Fruit fly (Drosophila melanogaster): Measurements from ENCODE around the gene CG6763.

CG6763 gene

DNA sequence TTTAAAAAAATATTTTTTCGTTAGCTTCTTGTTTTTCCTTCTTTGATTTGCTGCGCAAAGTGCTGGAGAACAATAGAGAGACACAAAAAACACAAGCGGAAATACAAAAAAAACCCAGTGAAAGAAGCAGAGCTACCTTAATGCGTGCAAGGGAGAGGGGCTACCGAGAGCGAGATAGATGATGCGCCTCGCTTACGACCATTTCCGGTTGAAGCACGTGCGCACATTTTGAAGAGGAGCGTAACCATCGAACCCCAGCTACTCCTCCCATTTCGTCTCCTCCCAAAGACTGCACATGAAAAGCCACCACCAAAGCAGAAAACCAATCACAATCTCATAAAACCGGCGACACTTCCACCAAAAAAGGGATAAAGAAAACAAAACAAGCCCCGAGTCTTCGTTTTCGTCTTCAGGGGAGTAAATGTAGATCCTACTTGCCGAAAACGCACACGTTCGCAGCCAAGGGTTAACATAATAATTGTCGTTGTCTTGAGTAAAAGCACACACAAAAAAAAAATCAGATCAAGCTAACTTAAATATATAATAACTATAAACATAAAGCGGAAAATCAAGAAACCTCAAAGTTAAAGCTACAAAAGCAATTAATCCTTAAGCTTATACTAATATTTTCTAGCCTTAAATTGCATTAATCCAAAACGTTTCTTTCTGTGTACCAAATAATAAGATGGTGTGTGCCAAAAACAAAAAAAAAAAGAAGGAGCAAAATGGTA lies 13.5 kb downstream of the CG6763 start (continued):
- TF ChIP-seq toy (GFP tag; IDR thresholded peaks at IDR 0.05) (no peak), Antp (GFP tag; optimal IDR thresholded peaks at IDR 0.05) (no peak), hbn (GFP tag; IDR thresholded peaks at IDR 0.05; ENCODE audit: partially characterized antibody) (no peak), CG11695 (GFP tag; IDR thresholded peaks at IDR 0.05) (0 out of 3 replicates have a peak, but pooled peaks have one; percentile 11), Fer2 (tag; optimal IDR thresholded peaks at IDR 0.05) (no peak), CG8388 (GFP tag; optimal IDR thresholded peaks at IDR 0.05) (peak; percentile 27), Sox100B (GFP tag; optimal IDR thresholded peaks at IDR 0.05) (no peak), CG2889 (GFP tag; IDR thresholded peaks at IDR 0.05) (no peak), CG4328 (GFP tag; optimal IDR thresholded peaks at IDR 0.05) (no peak), CG8089 (GFP tag; optimal IDR thresholded peaks at IDR 0.05) (no peak), bowl (GFP tag; IDR thresholded peaks at IDR 0.05) (no peak), ap (GFP tag; IDR thresholded peaks at IDR 0.05) (no peak), zf30C (GFP tag; optimal IDR thresholded peaks at IDR 0.05) (peak; percentile 17), sr (GFP tag; IDR thresholded peaks at IDR 0.05) (no peak), caup (GFP tag; optimal IDR thresholded peaks at IDR 0.05; ENCODE audit: severe bottlenecking) (peak; percentile 13), eyg (GFP tag; optimal IDR thresholded peaks at IDR 0.05) (no peak), Sry-β (GFP tag; optimal IDR thresholded peaks at IDR 0.05) (no peak), trem (tag; optimal IDR thresholded peaks at IDR 0.05) (peak; percentile 36), CG3281 (GFP tag; optimal IDR thresholded peaks at IDR 0.05) (peak; percentile 28), CG11456 (GFP tag; IDR thresholded peaks at IDR 0.05) (no peak), fd64A (GFP tag; optimal IDR thresholded peaks at IDR 0.05) (no peak), tap (tag; optimal IDR thresholded peaks at IDR 0.05) (no peak), Stat92E (GFP tag; optimal IDR thresholded peaks at IDR 0.05) (no peak), grau (tag; optimal IDR thresholded peaks at IDR 0.05) (peak; percentile 14), CG14050 (GFP tag; IDR thresholded peaks at IDR 0.05) (no peak), pita (GFP tag; optimal IDR thresholded peaks at IDR 0.05) (no peak), CG7556 (GFP tag; optimal IDR thresholded peaks at IDR 0.05) (peak; percentile 8), luna (GFP tag; optimal IDR thresholded peaks at IDR 0.05) (no peak), HHEX (GFP tag; optimal IDR thresholded peaks at IDR 0.05) (peak; percentile 50), Ets97D (GFP tag; optimal IDR thresholded peaks at IDR 0.05) (peak; percentile 83), CG8290 (GFP tag; optimal IDR thresholded peaks at IDR 0.05) (no peak), CG8290 (tag; optimal IDR thresholded peaks at IDR 0.05) (no peak), gfzf (GFP tag; optimal IDR thresholded peaks at IDR 0.05) (no peak), Dref (GFP tag; IDR thresholded peaks at IDR 0.05) (no peak), CG1832 (GFP tag; optimal IDR thresholded peaks at IDR 0.05) (peak; percentile 70), sqz (GFP tag; optimal IDR thresholded peaks at IDR 0.05) (peak; percentile 55), CG7372 (GFP tag; IDR thresholded peaks at IDR 0.05) (no peak), Sox102F (GFP tag; optimal IDR thresholded peaks at IDR 0.05) (peak; percentile 55), Doc3 (GFP tag; IDR thresholded peaks at IDR 0.05; ENCODE audit: partially characterized antibody) (no peak), CG30431 (GFP tag; optimal IDR thresholded peaks at IDR 0.05) (no peak), Adf1 (GFP tag; IDR thresholded peaks at IDR 0.05) (no peak; the same call in 1 of the 2 replicates), kay (GFP tag; optimal IDR thresholded peaks at IDR 0.05) (peak; percentile 13), CG33557 (GFP tag; optimal IDR thresholded peaks at IDR 0.05) (no peak), HmgZ (tag; optimal IDR thresholded peaks at IDR 0.05) (no peak), CG2129 (GFP tag; IDR thresholded peaks at IDR 0.05; ENCODE audit: partially characterized antibody) (no peak), CG15601 (tag; optimal IDR thresholded peaks at IDR 0.05) (no peak), Neu2 (GFP tag; optimal IDR thresholded peaks at IDR 0.05; ENCODE audit: borderline replicate concordance) (no peak), CG11247 (GFP tag; IDR thresholded peaks at IDR 0.05) (no peak), slp2 (GFP tag; optimal IDR thresholded peaks at IDR 0.05) (no peak), Nf-YC (tag; optimal IDR thresholded peaks at IDR 0.05) (peak; percentile 93)

Data from whole organism, embryonic.